Worm (Caenorhabditis elegans) whole organism, late embryonic: ENCODE measurements around the gene ceh-38.

Experiments
- C08G9.2 ChIP-seq: sonication (generic microtip); optimal IDR thresholded peaks from 2 replicates; lab custom pipeline; 2016; ENCODE audit warnings: mild to moderate bottlenecking, missing genetic modification characterization, moderate library complexity, missing compliant biosample characterization
- C38D4.7 ChIP-seq: fragments of 200-800 bp; sonication (Bioruptor generic); optimal IDR thresholded peaks from 2 replicates; lab custom pipeline; 2018; ENCODE audit warnings: mild to moderate bottlenecking, missing genetic modification characterization, moderate library complexity, missing compliant biosample characterization
- F13H6.1 ChIP-seq: sonication (generic microtip); optimal IDR thresholded peaks from 2 replicates; lab custom pipeline; 2016; ENCODE audit warnings: missing genetic modification characterization, missing compliant biosample characterization
- K02D7.2 ChIP-seq: sonication (generic microtip); optimal IDR thresholded peaks from 2 replicates; lab custom pipeline; 2017; ENCODE audit warnings: mild to moderate bottlenecking, missing genetic modification characterization, missing compliant biosample characterization
- K09A11.1 ChIP-seq: sonication (generic microtip); optimal IDR thresholded peaks from 2 replicates; lab custom pipeline; 2017; ENCODE audit warnings: antibody characterized with exemption, mild to moderate bottlenecking, missing genetic modification characterization, missing compliant biosample characterization; ENCODE audit not compliant: insufficient read depth
- T23F11.4 ChIP-seq: fragments of 200-800 bp; sonication (Bioruptor generic); optimal IDR thresholded peaks from 2 replicates; lab custom pipeline; 2018; ENCODE audit warnings: mild to moderate bottlenecking, missing genetic modification characterization, missing compliant biosample characterization
- Y22D7AL.16 ChIP-seq: sonication (generic microtip); optimal IDR thresholded peaks from 2 replicates; lab custom pipeline; 2016; ENCODE audit warnings: missing genetic modification characterization, missing compliant biosample characterization
- ama-1 ChIP-seq: fragments of 150-350 bp; optimal IDR thresholded peaks from 2 replicates; lab custom pipeline; 2014
- ceh-14 ChIP-seq: sonication (generic microtip); optimal IDR thresholded peaks from 2 replicates; lab custom pipeline; 2016; ENCODE audit warnings: missing genotype, missing genetic modification characterization, missing compliant biosample characterization
- ceh-18 ChIP-seq: sonication (generic microtip); optimal IDR thresholded peaks from 2 replicates; lab custom pipeline; 2016; ENCODE audit warnings: missing genetic modification characterization, missing compliant biosample characterization
- ceh-19 ChIP-seq: fragments of 200-800 bp; sonication (Bioruptor generic); optimal IDR thresholded peaks from 2 replicates; lab custom pipeline; 2018; ENCODE audit warnings: mild to moderate bottlenecking, missing genetic modification characterization, missing compliant biosample characterization
- ceh-2 ChIP-seq: sonication (generic microtip); optimal IDR thresholded peaks from 2 replicates; lab custom pipeline; 2016; ENCODE audit warnings: missing genotype, missing genetic modification characterization, missing compliant biosample characterization
- ceh-22 ChIP-seq: sonication (generic microtip); optimal IDR thresholded peaks from 2 replicates; lab custom pipeline; 2017; ENCODE audit warnings: missing biosample characterization, missing genetic modification characterization
- ceh-24 ChIP-seq: sonication (generic microtip); optimal IDR thresholded peaks from 2 replicates; lab custom pipeline; 2016; ENCODE audit warnings: mild to moderate bottlenecking, missing genetic modification characterization, missing compliant biosample characterization
- ceh-48 ChIP-seq: sonication (generic microtip); optimal IDR thresholded peaks from 2 replicates; lab custom pipeline; 2016; ENCODE audit warnings: missing genetic modification characterization, inconsistent platforms, missing compliant biosample characterization
- ceh-6 ChIP-seq: fragments of 200-800 bp; sonication (Bioruptor generic); optimal IDR thresholded peaks from 2 replicates; lab custom pipeline; 2018; ENCODE audit warnings: mild to moderate bottlenecking, missing genetic modification characterization, missing compliant biosample characterization
- dve-1 ChIP-seq: sonication (generic microtip); optimal IDR thresholded peaks from 2 replicates; lab custom pipeline; 2017; ENCODE audit warnings: antibody characterized with exemption, mild to moderate bottlenecking, missing genetic modification characterization, missing compliant biosample characterization
- elt-4 ChIP-seq: sonication (generic microtip); optimal IDR thresholded peaks from 2 replicates; lab custom pipeline; 2016; ENCODE audit warnings: missing genetic modification characterization, missing compliant biosample characterization
- eyg-1 ChIP-seq: sonication (generic microtip); optimal IDR thresholded peaks from 2 replicates; lab custom pipeline; 2016; ENCODE audit warnings: missing genotype, missing genetic modification characterization, missing compliant biosample characterization
- fax-1 ChIP-seq: sonication (generic microtip); optimal IDR thresholded peaks from 2 replicates; lab custom pipeline; 2016; ENCODE audit warnings: missing genotype, missing genetic modification characterization, missing compliant biosample characterization
- fkh-10 ChIP-seq: fragments of 150-350 bp; optimal IDR thresholded peaks from 2 replicates; lab custom pipeline; 2014; ENCODE audit warnings: missing biosample characterization, missing genetic modification reagents, missing genetic modification characterization
- fkh-6 ChIP-seq: sonication (generic microtip); optimal IDR thresholded peaks from 2 replicates; lab custom pipeline; 2016; ENCODE audit warnings: missing genetic modification characterization, missing compliant biosample characterization
- gmeb-2 ChIP-seq: sonication (generic microtip); optimal IDR thresholded peaks from 2 replicates; lab custom pipeline; 2016; ENCODE audit warnings: missing genetic modification characterization, inconsistent platforms, missing compliant biosample characterization
- hlh-13 ChIP-seq: fragments of 200-800 bp; sonication (Bioruptor generic); optimal IDR thresholded peaks from 2 replicates; lab custom pipeline; 2018; ENCODE audit warnings: mild to moderate bottlenecking, missing genetic modification characterization, missing compliant biosample characterization
- hlh-30 ChIP-seq: sonication (generic microtip); optimal IDR thresholded peaks from 2 replicates; lab custom pipeline; 2017; ENCODE audit warnings: antibody characterized with exemption, missing genetic modification characterization, missing compliant biosample characterization; ENCODE audit not compliant: insufficient read depth
- hlh-6 ChIP-seq: sonication (generic microtip); optimal IDR thresholded peaks from 2 replicates; lab custom pipeline; 2016; ENCODE audit warnings: missing genotype, missing genetic modification characterization, missing compliant biosample characterization
- hlh-8 ChIP-seq: sonication (generic microtip); optimal IDR thresholded peaks from 2 replicates; lab custom pipeline; 2016; ENCODE audit warnings: missing genotype, missing genetic modification characterization, missing compliant biosample characterization
- lin-11 ChIP-seq: fragments of 200-800 bp; sonication (Bioruptor generic); optimal IDR thresholded peaks from 2 replicates; lab custom pipeline; 2018; ENCODE audit warnings: mild to moderate bottlenecking, missing genetic modification characterization, missing compliant biosample characterization
- madf-2 ChIP-seq: sonication (generic microtip); optimal IDR thresholded peaks from 2 replicates; lab custom pipeline; 2017; ENCODE audit warnings: missing genetic modification characterization, missing compliant biosample characterization
- mec-3 ChIP-seq: sonication (generic microtip); optimal IDR thresholded peaks from 2 replicates; lab custom pipeline; 2016; ENCODE audit warnings: borderline replicate concordance, missing genetic modification characterization, missing compliant biosample characterization
- nfya-1 ChIP-seq: sonication (generic microtip); optimal IDR thresholded peaks from 2 replicates; lab custom pipeline; 2017; ENCODE audit warnings: missing genetic modification characterization, mild to moderate bottlenecking, missing compliant biosample characterization, antibody characterized with exemption, moderate library complexity
- nhr-11 ChIP-seq: fragments of 150-350 bp; optimal IDR thresholded peaks from 2 replicates; lab custom pipeline; 2014; ENCODE audit warnings: missing biosample characterization, missing genetic modification characterization
- nhr-232 ChIP-seq: sonication (generic microtip); optimal IDR thresholded peaks from 2 replicates; lab custom pipeline; 2016; ENCODE audit warnings: missing genetic modification characterization, missing compliant biosample characterization
- npax-4 ChIP-seq: sonication (generic microtip); optimal IDR thresholded peaks from 2 replicates; lab custom pipeline; 2016; ENCODE audit warnings: missing genetic modification characterization, missing compliant biosample characterization
- pax-1 ChIP-seq: fragments of 150-350 bp; optimal IDR thresholded peaks from 2 replicates; lab custom pipeline; 2014; ENCODE audit warnings: missing biosample characterization, missing genetic modification characterization
- pha-2 ChIP-seq: sonication (generic microtip); optimal IDR thresholded peaks from 2 replicates; lab custom pipeline; 2017; ENCODE audit warnings: mild to moderate bottlenecking, missing genetic modification characterization, missing compliant biosample characterization
- pqm-1 ChIP-seq: sonication (generic microtip); optimal IDR thresholded peaks from 2 replicates; lab custom pipeline; 2016; ENCODE audit warnings: missing genetic modification characterization, missing compliant biosample characterization
- pros-1 ChIP-seq: fragments of 150-350 bp; optimal IDR thresholded peaks from 2 replicates; lab custom pipeline; 2014; ENCODE audit warnings: missing biosample characterization, missing genetic modification reagents, missing genetic modification characterization
- ref-2 ChIP-seq: sonication (generic microtip); optimal IDR thresholded peaks from 2 replicates; lab custom pipeline; 2016; ENCODE audit warnings: missing genetic modification characterization, missing compliant biosample characterization
- rnt-1 ChIP-seq: sonication (generic microtip); optimal IDR thresholded peaks from 2 replicates; lab custom pipeline; 2016; ENCODE audit warnings: missing genetic modification characterization, missing compliant biosample characterization
- sdc-2 ChIP-seq: sonication (generic microtip); optimal IDR thresholded peaks from 2 replicates; lab custom pipeline; 2016; ENCODE audit warnings: missing genotype, missing genetic modification characterization, missing compliant biosample characterization
- sox-2 ChIP-seq: fragments of 200-800 bp; sonication (Bioruptor generic); IDR thresholded peaks from 2 replicates; pipeline ENCODE4 v1.3.6; 2022; ENCODE audit warnings: missing genetic modification reagents, missing genetic modification characterization, missing compliant biosample characterization
- sox-4 ChIP-seq: sonication (generic microtip); optimal IDR thresholded peaks from 2 replicates; lab custom pipeline; 2017; ENCODE audit warnings: mild to moderate bottlenecking, missing genetic modification characterization, inconsistent platforms, missing compliant biosample characterization
- syd-9 ChIP-seq: sonication (generic microtip); optimal IDR thresholded peaks from 2 replicates; lab custom pipeline; 2016; ENCODE audit warnings: mild to moderate bottlenecking, missing genetic modification characterization, moderate library complexity, missing compliant biosample characterization
- unc-3 ChIP-seq, 2 experiments: fragments of 200-800 bp in 1 of 2; sonication (Bioruptor generic) in 1 of 2; sonication (generic microtip) in 1 of 2; conservative IDR thresholded peaks in 1 of 2; optimal IDR thresholded peaks in 1 of 2; 2 replicates each; pipeline versions ENCODE4 v1.3.6 to Lab custom; 2016 to 2022; ENCODE audit warnings: missing compliant biosample characterization in 2 of 2, missing genetic modification characterization in 2 of 2, missing genetic modification reagents in 1 of 2
- zip-5 ChIP-seq: sonication (generic microtip); optimal IDR thresholded peaks from 2 replicates; lab custom pipeline; 2016; ENCODE audit warnings: missing genetic modification characterization, missing compliant biosample characterization

The ceh-38 gene

DNA sequence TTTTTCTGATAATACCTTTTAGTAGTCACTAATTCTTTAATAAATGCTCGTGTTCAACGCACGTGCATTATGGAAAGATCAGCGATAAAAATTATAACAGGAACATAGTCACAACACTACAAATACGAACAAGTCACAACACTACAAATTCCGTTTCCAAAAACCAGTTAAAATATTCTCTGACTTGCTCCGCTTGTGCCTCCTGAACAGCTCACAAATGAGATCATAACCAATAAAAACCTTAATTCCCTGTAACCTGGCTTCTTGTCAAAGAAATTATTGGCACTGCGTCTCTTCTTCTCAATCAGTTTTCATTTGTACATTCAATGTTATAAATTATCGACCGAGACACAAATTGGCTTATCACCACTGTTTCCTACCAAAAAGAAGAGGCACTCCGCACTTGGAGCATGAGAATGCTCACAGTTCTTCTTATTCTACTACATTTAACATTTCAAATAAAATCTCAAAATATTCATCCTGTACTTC, 31.9 kb upstream of the ceh-38 start, which contains the start of gene B0252.1:
Gene B0252.1, plus strand, starts transcription at position 318 of the 489 bp plus-strand sequence.
- TF ChIP-seq pax-1 (tag; lab: Kevin White, UChicago) = no peak
- no peak for TF ChIP-seq mec-3 (tag; lab: Kevin White, UChicago)
- no peak for TF ChIP-seq nhr-11 (tag; lab: Kevin White, UChicago)
- no peak for TF ChIP-seq sox-4
- TF ChIP-seq hlh-30 = no peak
- TF ChIP-seq ceh-48 = no peak
- no peak for TF ChIP-seq pha-2 (tag; lab: Kevin White, UChicago)
- TF ChIP-seq T23F11.4 (GFP tag; lab: Kevin White, UChicago) = no peak
- no peak for TF ChIP-seq hlh-8 (tag; lab: Kevin White, UChicago)
- no peak for TF ChIP-seq ceh-18 (tag; lab: Kevin White, UChicago)
- TF ChIP-seq ceh-24 (tag; lab: Kevin White, UChicago) = no peak
- no peak for TF ChIP-seq gmeb-2 (tag; lab: Kevin White, UChicago)
- TF ChIP-seq K02D7.2 (tag; lab: Kevin White, UChicago) = no peak
- TF ChIP-seq hlh-13 (GFP tag; lab: Kevin White, UChicago) = no peak
- no peak for TF ChIP-seq dve-1 (tag; lab: Kevin White, UChicago)
- TF ChIP-seq, all 69 proteins: peak for 0

DNA sequence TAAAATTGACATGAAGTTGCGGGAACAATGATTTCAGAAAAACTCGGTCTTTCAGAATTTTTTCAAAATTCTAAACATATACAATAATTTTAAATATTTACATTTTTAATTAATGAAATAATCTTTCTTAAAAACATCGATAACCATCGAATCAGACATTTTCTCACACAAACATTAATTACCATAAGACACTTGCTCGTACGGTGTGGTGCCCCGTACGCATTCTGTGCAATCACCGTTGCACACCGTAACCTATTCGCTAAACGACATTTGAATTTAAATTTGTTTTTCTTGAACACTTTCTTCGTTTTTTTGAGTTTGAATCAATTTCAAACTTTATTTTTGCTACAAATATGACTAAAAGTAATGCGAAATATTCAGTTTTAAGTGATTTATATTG, 27.5 kb upstream of the ceh-38 start:
- TF ChIP-seq pqm-1 (tag; lab: Kevin White, UChicago) = no peak
- no peak for TF ChIP-seq madf-2 (tag; lab: Kevin White, UChicago)
- no peak for TF ChIP-seq rnt-1 (tag; lab: Kevin White, UChicago)
- no peak for TF ChIP-seq elt-4 (tag; lab: Kevin White, UChicago)
- no peak for TF ChIP-seq sox-2
- TF ChIP-seq ref-2 = no peak
- TF ChIP-seq npax-4 = no peak
- TF ChIP-seq C08G9.2 (tag; lab: Kevin White, UChicago) = no peak
- no peak for TF ChIP-seq C38D4.7 (GFP tag; lab: Kevin White, UChicago)
- TF ChIP-seq hlh-8 (tag; lab: Kevin White, UChicago) = no peak
- no peak for TF ChIP-seq hlh-6 (tag; lab: Kevin White, UChicago)
- TF ChIP-seq, all 69 proteins: peak for 0

DNA sequence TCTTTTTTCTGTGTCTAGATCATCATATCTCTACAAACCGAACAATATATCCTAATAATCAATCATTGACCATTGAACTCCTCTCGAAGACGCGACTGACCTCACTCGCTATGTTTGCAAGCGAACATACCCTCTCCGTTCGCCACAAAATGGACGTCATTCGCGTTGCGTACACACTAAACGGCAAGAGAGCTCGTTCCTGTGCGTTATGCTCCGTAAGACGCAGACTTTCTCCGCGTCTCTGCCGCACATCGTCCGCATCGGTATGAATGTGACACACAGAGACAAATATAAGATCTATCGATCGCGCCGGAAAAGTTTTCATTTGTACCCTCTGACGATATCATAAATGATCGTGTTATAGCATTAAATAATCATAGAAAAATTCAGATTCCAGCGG, 25.3 kb upstream of the ceh-38 start:
- TF ChIP-seq syd-9 (no peak), ceh-6 (GFP tag; lab: Kevin White, UChicago) (no peak), ceh-14 (no peak), madf-2 (tag; lab: Kevin White, UChicago) (peak; percentile 98), ceh-48 (peak; percentile 4), pros-1 (tag; lab: Kevin White, UChicago) (no peak), ref-2 (peak; percentile 48)

ce11 chrII:6926488-6926887, 24.8 kb upstream of the ceh-38 start:
- TF ChIP-seq Y22D7AL.16 (tag; lab: Kevin White, UChicago) = no peak
- TF ChIP-seq eyg-1 (tag; lab: Kevin White, UChicago) = no peak
- TF ChIP-seq sdc-2 = no peak
- no peak for TF ChIP-seq K09A11.1 (tag; lab: Kevin White, UChicago)
- TF ChIP-seq fax-1 = no peak
- TF ChIP-seq nfya-1 (tag; lab: Kevin White, UChicago) = no peak
- TF ChIP-seq hlh-6 (tag; lab: Kevin White, UChicago) = no peak
- TF ChIP-seq hlh-8 (tag; lab: Kevin White, UChicago) = no peak
- peak; percentile 38 for TF ChIP-seq syd-9
- TF ChIP-seq ama-1 = no peak
- TF ChIP-seq ceh-19 = peak; percentile 19
- no peak for TF ChIP-seq ceh-2 (tag; lab: Kevin White, UChicago)
- no peak for TF ChIP-seq F13H6.1 (tag; lab: Kevin White, UChicago)
- TF ChIP-seq C08G9.2 (tag; lab: Kevin White, UChicago) = no peak
- no peak for TF ChIP-seq zip-5 (tag; lab: Kevin White, UChicago)
- TF ChIP-seq ceh-24 (tag; lab: Kevin White, UChicago) = no peak
- TF ChIP-seq ceh-22 (tag; lab: Kevin White, UChicago) = no peak
- peak; percentile 1 for TF ChIP-seq pros-1 (tag; lab: Kevin White, UChicago)
- no peak for TF ChIP-seq elt-4 (tag; lab: Kevin White, UChicago)
- TF ChIP-seq nhr-232 (tag; lab: Kevin White, UChicago) = no peak
- no peak for TF ChIP-seq nhr-11 (tag; lab: Kevin White, UChicago)
- TF ChIP-seq unc-3 (GFP tag; conservative IDR thresholded peaks at IDR 0.05; lab: Robert Waterston, UW) = no peak
- no peak for TF ChIP-seq unc-3 (tag; optimal IDR thresholded peaks at IDR 0.05; lab: Kevin White, UChicago)
- TF ChIP-seq pax-1 (tag; lab: Kevin White, UChicago) = no peak
- TF ChIP-seq fkh-10 (GFP tag; lab: Kevin White, UChicago) = no peak
- no peak for TF ChIP-seq fkh-6 (tag; lab: Kevin White, UChicago)
- no peak for TF ChIP-seq lin-11 (tag; lab: Kevin White, UChicago)
